Fruit fly (Drosophila melanogaster): Measurements from ENCODE around the gene vrs.

The vrs gene

DNA sequence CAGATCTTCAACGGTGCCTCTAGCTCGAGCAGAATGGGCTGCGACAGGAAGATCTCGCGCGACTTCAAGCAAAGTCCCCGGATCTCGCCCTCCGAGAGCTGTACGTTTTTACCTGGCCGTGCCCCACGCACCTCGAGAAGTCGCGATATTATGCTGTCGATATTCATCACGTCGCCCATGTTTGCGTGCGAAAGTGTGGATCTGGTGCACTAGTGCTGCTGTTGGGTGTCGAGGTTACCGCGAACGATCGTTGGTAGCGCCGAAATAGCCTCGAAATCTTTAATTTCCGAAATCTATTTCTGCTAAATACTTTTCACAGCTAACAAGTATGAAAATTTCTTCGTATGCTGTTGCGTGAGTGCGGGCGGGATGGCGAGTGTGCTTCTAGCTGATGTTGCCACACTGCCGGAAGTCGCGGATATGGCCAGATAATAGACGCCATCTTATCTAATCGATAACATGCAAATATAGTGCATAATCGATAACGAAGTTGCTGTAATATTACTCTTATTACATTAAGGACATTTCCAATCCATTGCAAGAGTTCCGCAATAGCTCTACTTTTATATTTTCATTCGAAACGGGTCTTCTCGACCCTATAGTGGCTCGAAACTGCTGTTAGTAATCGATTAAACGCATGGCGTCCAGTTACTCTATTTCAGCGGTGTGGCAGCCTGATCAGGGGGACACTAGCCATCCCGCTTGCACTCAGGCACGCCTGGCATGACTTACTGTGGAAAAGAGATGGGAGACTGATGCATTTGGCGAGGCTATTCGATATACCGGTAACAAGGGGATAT is 21.7 kb upstream of the vrs start, which contains the start of gene Pp1-87B (continued):
- TF ChIP-seq CG11504 (tag; optimal IDR thresholded peaks at IDR 0.05) (no peak), ATbp (GFP tag; optimal IDR thresholded peaks at IDR 0.05) (no peak), Mrtf (GFP tag; IDR thresholded peaks at IDR 0.05) (no peak), tll (GFP tag; optimal IDR thresholded peaks at IDR 0.05) (peak; percentile 40 to 98), Dll (GFP tag; IDR thresholded peaks at IDR 0.05; ENCODE audit: partially characterized antibody) (0 out of 4 replicates have a peak, but pooled peaks have one; percentile 23), pfk (GFP tag; optimal IDR thresholded peaks at IDR 0.05) (no peak), HmgZ (tag; optimal IDR thresholded peaks at IDR 0.05) (peak; percentile 37), CG10274 (GFP tag; optimal IDR thresholded peaks at IDR 0.05) (no peak), Fer3 (tag; optimal IDR thresholded peaks at IDR 0.05) (no peak), Ada2b (GFP tag; IDR thresholded peaks at IDR 0.05) (no peak), CG13287 (GFP tag; IDR thresholded peaks at IDR 0.05; ENCODE audit: partially characterized antibody) (no peak), CG17385 (GFP tag; optimal IDR thresholded peaks at IDR 0.05) (no peak), Deaf1 (tag; optimal IDR thresholded peaks at IDR 0.05) (no peak), dm (GFP tag; optimal IDR thresholded peaks at IDR 0.05) (peak; percentile 89), CG7987 (GFP tag; optimal IDR thresholded peaks at IDR 0.05) (no peak), mld (GFP tag; IDR thresholded peaks at IDR 0.05; ENCODE audit: partially characterized antibody) (no peak), Hand (GFP tag; optimal IDR thresholded peaks at IDR 0.05) (no peak), run (tag; optimal IDR thresholded peaks at IDR 0.05) (no peak), Bgb (GFP tag; IDR thresholded peaks at IDR 0.05; ENCODE audit: partially characterized antibody) (no peak), CG14860 (GFP tag; IDR thresholded peaks at IDR 0.05; ENCODE audit: partially characterized antibody) (no peak), fd3F (GFP tag; optimal IDR thresholded peaks at IDR 0.05) (no peak), slou (GFP tag; optimal IDR thresholded peaks at IDR 0.05) (no peak), E2f2 (GFP tag; IDR thresholded peaks at IDR 0.05) (no peak), crc (GFP tag; optimal IDR thresholded peaks at IDR 0.05) (no peak), CG3995 (GFP tag; optimal IDR thresholded peaks at IDR 0.05) (peak; percentile 38), zf30C (GFP tag; optimal IDR thresholded peaks at IDR 0.05) (no peak), Hr78 (GFP tag; optimal IDR thresholded peaks at IDR 0.05) (no peak), CG31224 (GFP tag; IDR thresholded peaks at IDR 0.05) (no peak), kni (GFP tag; optimal IDR thresholded peaks at IDR 0.05) (peak; percentile 70), CG17802 (tag; optimal IDR thresholded peaks at IDR 0.05) (no peak), br (optimal IDR thresholded peaks at IDR 0.05) (no peak), CoRest (tag; optimal IDR thresholded peaks at IDR 0.05) (peak; percentile 63), CG4730 (GFP tag; IDR thresholded peaks at IDR 0.05) (no peak), Aef1 (GFP tag; IDR thresholded peaks at IDR 0.05) (no peak), vnd (GFP tag; IDR thresholded peaks at IDR 0.05; ENCODE audit: partially characterized antibody) (peak; percentile 56; the same call in 2 of the 3 replicates), ato (GFP tag; IDR thresholded peaks at IDR 0.05; ENCODE audit: partially characterized antibody) (no peak), CG10565 (GFP tag; optimal IDR thresholded peaks at IDR 0.05) (no peak), odd (GFP tag; optimal IDR thresholded peaks at IDR 0.05) (no peak), gcm2 (GFP tag; optimal IDR thresholded peaks at IDR 0.05) (no peak), MBD-R2 (GFP tag; IDR thresholded peaks at IDR 0.05) (no peak), crp (GFP tag; optimal IDR thresholded peaks at IDR 0.05) (peak in 1 of 2 experiments; percentile 8), exex (tag; optimal IDR thresholded peaks at IDR 0.05) (no peak), CG17359 (tag; optimal IDR thresholded peaks at IDR 0.05) (no peak), CG2116 (GFP tag; optimal IDR thresholded peaks at IDR 0.05) (peak; percentile 66), CG12744 (GFP tag; optimal IDR thresholded peaks at IDR 0.05) (no peak), Vsx1 (GFP tag; optimal IDR thresholded peaks at IDR 0.05) (no peak), gsb-n (tag; optimal IDR thresholded peaks at IDR 0.05) (no peak), Hsf (GFP tag; optimal IDR thresholded peaks at IDR 0.05) (peak; percentile 13)
